ENCODE assay signal across 1 fruit fly cellular context in the genomic region with DNA sequence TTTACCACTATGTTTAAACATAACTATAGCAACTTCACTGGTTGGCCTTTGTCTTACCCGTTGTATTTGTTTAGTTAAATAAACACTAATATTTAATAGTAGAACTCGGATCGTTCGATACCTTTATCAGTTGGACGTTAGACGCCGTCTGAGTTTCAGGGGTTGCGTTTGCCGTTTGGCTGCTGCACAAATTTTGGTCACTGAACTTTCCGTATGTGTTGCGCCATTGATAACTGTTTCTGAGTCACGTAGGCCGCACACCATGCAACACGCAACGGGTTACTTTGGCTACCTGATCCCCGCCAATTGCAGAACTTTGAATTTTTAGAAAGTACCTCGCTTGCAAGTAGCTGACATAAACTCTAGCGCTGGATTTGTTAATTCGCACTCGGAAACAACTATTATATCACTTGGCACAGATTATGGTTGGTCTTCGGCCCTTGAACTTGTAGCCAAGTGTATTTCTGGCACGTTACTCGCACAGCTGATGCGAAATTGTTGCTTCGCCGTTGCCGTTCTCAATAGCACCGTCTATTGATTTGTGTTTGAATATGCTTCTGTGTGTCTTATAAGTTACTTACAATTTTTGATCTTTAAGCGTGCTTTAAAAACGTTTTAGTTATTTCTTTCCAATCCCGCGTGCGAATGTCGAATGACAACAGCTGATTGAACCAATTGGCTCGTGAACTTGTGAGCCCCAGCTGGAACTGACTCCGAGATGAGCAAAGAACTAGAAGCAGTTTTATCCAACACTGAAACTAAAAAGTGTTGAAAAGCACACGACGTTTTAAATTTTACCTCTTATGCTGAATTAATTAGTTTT.
TF ChIP-seq lines count a peak whose summit lies in the region.

Gene Dph1 (minus strand): TSS at position 670 of the 823 bp plus-strand sequence.

TF ChIP-seq in whole organism, embryonic, 481 proteins besides CTCF, POLR2A, EP300 and RAD21 (continued from another document and continues in another):
- TF ChIP-seq CG33557 (GFP tag; optimal IDR thresholded peaks at IDR 0.05; lab: Kevin White, UChicago) (peak; percentile 75), vvl (GFP tag; IDR thresholded peaks at IDR 0.05; lab: Robert Waterston, UW) (peak; percentile 85), Usf (GFP tag; optimal IDR thresholded peaks at IDR 0.05; lab: Kevin White, UChicago) (peak; percentile 63), slbo (GFP tag; IDR thresholded peaks at IDR 0.05; lab: Robert Waterston, UW) (peak; percentile 83), ase (GFP tag; IDR thresholded peaks at IDR 0.05; lab: Robert Waterston, UW) (peak; percentile 78; the same call in 2 of the 3 replicates), wdn (GFP tag; IDR thresholded peaks at IDR 0.05; lab: Robert Waterston, UW) (peak; percentile 69), Nf-YA (GFP tag; IDR thresholded peaks at IDR 0.05; lab: Robert Waterston, UW) (peak; percentile 61), Scr (GFP tag; IDR thresholded peaks at IDR 0.05; lab: Robert Waterston, UW; ENCODE audit: partially characterized antibody) (peak; percentile 42; the same call in 1 of the 2 replicates), CG4617 (GFP tag; optimal IDR thresholded peaks at IDR 0.05; lab: Kevin White, UChicago; ENCODE audit: borderline replicate concordance) (peak; percentile 76), Nf-YC (tag; optimal IDR thresholded peaks at IDR 0.05; lab: Kevin White, UChicago) (peak; percentile 66), CG2116 (GFP tag; optimal IDR thresholded peaks at IDR 0.05; lab: Kevin White, UChicago) (peak; percentile 49), CG34376 (GFP tag; optimal IDR thresholded peaks at IDR 0.05; lab: Kevin White, UChicago) (peak; percentile 77), CG1647 (GFP tag; optimal IDR thresholded peaks at IDR 0.05; lab: Kevin White, UChicago) (peak; percentile 42), CG18011 (GFP tag; optimal IDR thresholded peaks at IDR 0.05; lab: Kevin White, UChicago) (peak; percentile 66), CG4730 (GFP tag; IDR thresholded peaks at IDR 0.05; lab: Robert Waterston, UW) (peak; percentile 72), CG17186 (GFP tag; optimal IDR thresholded peaks at IDR 0.05; lab: Kevin White, UChicago) (peak; percentile 1), pum (GFP tag; optimal IDR thresholded peaks at IDR 0.05; lab: Kevin White, UChicago) (peak; percentile 65), CG1832 (GFP tag; optimal IDR thresholded peaks at IDR 0.05; lab: Kevin White, UChicago) (no peak), tup (GFP tag; optimal IDR thresholded peaks at IDR 0.05; lab: Kevin White, UChicago) (peak; percentile 47), chn (GFP tag; optimal IDR thresholded peaks at IDR 0.05; lab: Kevin White, UChicago) (peak; percentile 81), slp2 (GFP tag; optimal IDR thresholded peaks at IDR 0.05; lab: Kevin White, UChicago) (peak; percentile 82), Poxn (GFP tag; IDR thresholded peaks at IDR 0.05; lab: Robert Waterston, UW) (0 out of 2 replicates have a peak, but pooled peaks have one; percentile 19), ewg (GFP tag; optimal IDR thresholded peaks at IDR 0.05; lab: Kevin White, UChicago) (peak; percentile 77), sd (tag; optimal IDR thresholded peaks at IDR 0.05; lab: Kevin White, UChicago) (peak; percentile 81), Oli (tag; optimal IDR thresholded peaks at IDR 0.05; lab: Kevin White, UChicago) (peak; percentile 86), sqz (GFP tag; optimal IDR thresholded peaks at IDR 0.05; lab: Kevin White, UChicago) (peak; percentile 16), ash1 (GFP tag; optimal IDR thresholded peaks at IDR 0.05; lab: Kevin White, UChicago) (peak; percentile 2), ranshi (GFP tag; IDR thresholded peaks at IDR 0.05; lab: Robert Waterston, UW) (peak; percentile 77; the same call in 1 of the 2 replicates), btn (GFP tag; optimal IDR thresholded peaks at IDR 0.05; lab: Kevin White, UChicago) (peak; percentile 88), Deaf1 (tag; optimal IDR thresholded peaks at IDR 0.05; lab: Kevin White, UChicago) (peak; percentile 49), HLH3B (GFP tag; IDR thresholded peaks at IDR 0.05; lab: Robert Waterston, UW) (peak; percentile 84), Hsf (GFP tag; optimal IDR thresholded peaks at IDR 0.05; lab: Kevin White, UChicago) (peak; percentile 76), Max (GFP tag; optimal IDR thresholded peaks at IDR 0.05; lab: Kevin White, UChicago) (peak; percentile 46), z (GFP tag; IDR thresholded peaks at IDR 0.05; lab: Robert Waterston, UW) (no peak), stwl (tag; optimal IDR thresholded peaks at IDR 0.05; lab: Kevin White, UChicago) (peak; percentile 62), CG18764 (GFP tag; optimal IDR thresholded peaks at IDR 0.05; lab: Kevin White, UChicago) (peak; percentile 42), CG9609 (GFP tag; optimal IDR thresholded peaks at IDR 0.05; lab: Kevin White, UChicago) (peak; percentile 83), CG4360 (GFP tag; IDR thresholded peaks at IDR 0.05; lab: Robert Waterston, UW) (peak; percentile 61), CG5953 (GFP tag; IDR thresholded peaks at IDR 0.05; lab: Robert Waterston, UW) (peak; percentile 75), Bdp1 (GFP tag; optimal IDR thresholded peaks at IDR 0.05; lab: Kevin White, UChicago) (peak; percentile 75), Hr51 (GFP tag; optimal IDR thresholded peaks at IDR 0.05; lab: Kevin White, UChicago) (peak; percentile 50 to 87), zfh1 (GFP tag; IDR thresholded peaks at IDR 0.05; lab: Robert Waterston, UW) (peak; percentile 92), kah (GFP tag; optimal IDR thresholded peaks at IDR 0.05; lab: Kevin White, UChicago) (peak; percentile 5), Chrac-16 (GFP tag; optimal IDR thresholded peaks at IDR 0.05; lab: Kevin White, UChicago) (peak; percentile 82), CG33213 (GFP tag; optimal IDR thresholded peaks at IDR 0.05; lab: Kevin White, UChicago) (peak; percentile 57), Oaz (GFP tag; IDR thresholded peaks at IDR 0.05; lab: Robert Waterston, UW) (peak; percentile 49; the same call in 1 of the 2 replicates), NK7.1 (GFP tag; optimal IDR thresholded peaks at IDR 0.05; lab: Kevin White, UChicago) (peak; percentile 78), repo (GFP tag; optimal IDR thresholded peaks at IDR 0.05; lab: Kevin White, UChicago) (peak; percentile 89), pita (GFP tag; optimal IDR thresholded peaks at IDR 0.05; lab: Kevin White, UChicago) (no peak), CG6654 (GFP tag; optimal IDR thresholded peaks at IDR 0.05; lab: Kevin White, UChicago) (peak; percentile 47), CG10267 (tag; optimal IDR thresholded peaks at IDR 0.05; lab: Kevin White, UChicago) (peak; percentile 96), sens-2 (GFP tag; IDR thresholded peaks at IDR 0.05; lab: Robert Waterston, UW) (no peak; the same call in 1 of the 2 replicates), NC2α (GFP tag; optimal IDR thresholded peaks at IDR 0.05; lab: Kevin White, UChicago) (peak; percentile 79), CG2678 (tag; optimal IDR thresholded peaks at IDR 0.05; lab: Kevin White, UChicago) (peak; percentile 85), fd102C (GFP tag; optimal IDR thresholded peaks at IDR 0.05; lab: Kevin White, UChicago) (no peak), CG9932 (GFP tag; IDR thresholded peaks at IDR 0.05; lab: Robert Waterston, UW) (peak; percentile 8; the same call in 1 of the 2 replicates), ab (GFP tag; optimal IDR thresholded peaks at IDR 0.05; lab: Kevin White, UChicago) (peak; percentile 77), MBD-R2 (GFP tag; IDR thresholded peaks at IDR 0.05; lab: Robert Waterston, UW) (peak; percentile 70), CG8944 (GFP tag; optimal IDR thresholded peaks at IDR 0.05; lab: Kevin White, UChicago) (peak; percentile 76), crol (GFP tag; IDR thresholded peaks at IDR 0.05; lab: Robert Waterston, UW) (no peak), luna (GFP tag; optimal IDR thresholded peaks at IDR 0.05; lab: Kevin White, UChicago) (peak; percentile 64), CG1792 (GFP tag; optimal IDR thresholded peaks at IDR 0.05; lab: Kevin White, UChicago) (peak; percentile 26), CG2199 (GFP tag; IDR thresholded peaks at IDR 0.05; lab: Robert Waterston, UW) (peak; percentile 76; the same call in 2 of the 3 replicates), trh (GFP tag; optimal IDR thresholded peaks at IDR 0.05; lab: Kevin White, UChicago) (peak; percentile 52), CG3847 (GFP tag; IDR thresholded peaks at IDR 0.05; lab: Robert Waterston, UW) (peak; percentile 56), CG7556 (GFP tag; optimal IDR thresholded peaks at IDR 0.05; lab: Kevin White, UChicago) (peak; percentile 82), CG32767 (GFP tag; IDR thresholded peaks at IDR 0.05; lab: Robert Waterston, UW) (peak; percentile 86), CkIIα-i1 (GFP tag; IDR thresholded peaks at IDR 0.05; lab: Robert Waterston, UW) (no peak), Abd-B (GFP tag; optimal IDR thresholded peaks at IDR 0.05; lab: Kevin White, UChicago) (no peak), gce (GFP tag; IDR thresholded peaks at IDR 0.05; lab: Robert Waterston, UW) (peak; percentile 87), slou (GFP tag; optimal IDR thresholded peaks at IDR 0.05; lab: Kevin White, UChicago) (peak; percentile 58), Spps (tag; optimal IDR thresholded peaks at IDR 0.05; lab: Kevin White, UChicago) (peak; percentile 28), CG34422 (GFP tag; IDR thresholded peaks at IDR 0.05; lab: Robert Waterston, UW) (peak; percentile 93), CG31365 (tag; optimal IDR thresholded peaks at IDR 0.05; lab: Kevin White, UChicago) (peak; percentile 74), Meics (GFP tag; optimal IDR thresholded peaks at IDR 0.05; lab: Kevin White, UChicago) (peak; percentile 88), CG9215 (GFP tag; IDR thresholded peaks at IDR 0.05; lab: Robert Waterston, UW) (no peak; the same call in 1 of the 2 replicates), CG11398 (GFP tag; optimal IDR thresholded peaks at IDR 0.05; lab: Kevin White, UChicago) (peak; percentile 72), Gsc (GFP tag; IDR thresholded peaks at IDR 0.05; lab: Robert Waterston, UW) (no peak), Lim3 (GFP tag; IDR thresholded peaks at IDR 0.05; lab: Robert Waterston, UW) (no peak), Hey (tag; optimal IDR thresholded peaks at IDR 0.05; lab: Kevin White, UChicago) (peak; percentile 9), CG11695 (GFP tag; IDR thresholded peaks at IDR 0.05; lab: Robert Waterston, UW) (peak; percentile 89), PHDP (tag; optimal IDR thresholded peaks at IDR 0.05; lab: Kevin White, UChicago) (peak; percentile 83), MTF-1 (GFP tag; optimal IDR thresholded peaks at IDR 0.05; lab: Kevin White, UChicago; ENCODE audit: borderline replicate concordance) (peak; percentile 54), zfh2 (GFP tag; optimal IDR thresholded peaks at IDR 0.05; lab: Kevin White, UChicago) (peak; percentile 52), CG9437 (GFP tag; optimal IDR thresholded peaks at IDR 0.05; lab: Kevin White, UChicago) (peak; percentile 81), tap (tag; optimal IDR thresholded peaks at IDR 0.05; lab: Kevin White, UChicago) (peak; percentile 82), klu (GFP tag; IDR thresholded peaks at IDR 0.05; lab: Robert Waterston, UW) (no peak; the same call in 1 of the 2 replicates), emc (GFP tag; optimal IDR thresholded peaks at IDR 0.05; lab: Kevin White, UChicago) (peak; percentile 86), wek (GFP tag; optimal IDR thresholded peaks at IDR 0.05; lab: Kevin White, UChicago) (peak; percentile 54), otp (GFP tag; IDR thresholded peaks at IDR 0.05; lab: Robert Waterston, UW) (peak; percentile 79; the same call in 2 of the 3 replicates), CG4328 (GFP tag; optimal IDR thresholded peaks at IDR 0.05; lab: Kevin White, UChicago) (peak; percentile 54), CG6765 (GFP tag; optimal IDR thresholded peaks at IDR 0.05; lab: Kevin White, UChicago) (peak; percentile 16), CG9876 (GFP tag; optimal IDR thresholded peaks at IDR 0.05; lab: Kevin White, UChicago) (peak; percentile 5), bab2 (GFP tag; optimal IDR thresholded peaks at IDR 0.05; lab: Kevin White, UChicago) (peak; percentile 93), prd (optimal IDR thresholded peaks at IDR 0.05; lab: Kevin White, UChicago) (no peak), prd (GFP tag; IDR thresholded peaks at IDR 0.05; lab: Robert Waterston, UW) (peak; percentile 84), B-H1 (GFP tag; IDR thresholded peaks at IDR 0.05; lab: Robert Waterston, UW) (peak; percentile 78), Mrtf (GFP tag; IDR thresholded peaks at IDR 0.05; lab: Robert Waterston, UW) (peak; percentile 87; the same call in 2 of the 3 replicates), schlank (tag; optimal IDR thresholded peaks at IDR 0.05; lab: Kevin White, UChicago) (peak; percentile 59), CG42726 (GFP tag; IDR thresholded peaks at IDR 0.05; lab: Robert Waterston, UW; ENCODE audit: partially characterized antibody) (no peak), CG9797 (GFP tag; optimal IDR thresholded peaks at IDR 0.05; lab: Kevin White, UChicago) (peak; percentile 40), dimm (GFP tag; IDR thresholded peaks at IDR 0.05; lab: Robert Waterston, UW) (no peak), ham (GFP tag; IDR thresholded peaks at IDR 0.05; lab: Robert Waterston, UW) (peak; percentile 42; the same call in 1 of the 2 replicates), CG13775 (GFP tag; optimal IDR thresholded peaks at IDR 0.05; lab: Kevin White, UChicago) (peak; percentile 78), CG4404 (GFP tag; IDR thresholded peaks at IDR 0.05; lab: Robert Waterston, UW) (peak; percentile 48; the same call in 1 of the 2 replicates), NFAT (GFP tag; IDR thresholded peaks at IDR 0.05; lab: Robert Waterston, UW) (peak; percentile 85; the same call in 1 of the 2 replicates), CG12391 (tag; optimal IDR thresholded peaks at IDR 0.05; lab: Kevin White, UChicago) (peak; percentile 83), HLH4C (GFP tag; IDR thresholded peaks at IDR 0.05; lab: Robert Waterston, UW; ENCODE audit: partially characterized antibody) (0 out of 3 replicates have a peak, but pooled peaks have one; percentile 34), CG32532 (GFP tag; IDR thresholded peaks at IDR 0.05; lab: Robert Waterston, UW) (peak; percentile 90), CG8281 (tag; optimal IDR thresholded peaks at IDR 0.05; lab: Kevin White, UChicago) (peak; percentile 57), CG10321 (GFP tag; IDR thresholded peaks at IDR 0.05; lab: Robert Waterston, UW) (peak; percentile 48; the same call in 1 of the 2 replicates), CG6854 (GFP tag; optimal IDR thresholded peaks at IDR 0.05; lab: Kevin White, UChicago) (peak; percentile 78), Dref (GFP tag; IDR thresholded peaks at IDR 0.05; lab: Robert Waterston, UW) (no peak), dpn (GFP tag; optimal IDR thresholded peaks at IDR 0.05; lab: Kevin White, UChicago) (peak; percentile 82 to 88), CG11504 (tag; optimal IDR thresholded peaks at IDR 0.05; lab: Kevin White, UChicago) (peak; percentile 89), CG17568 (GFP tag; optimal IDR thresholded peaks at IDR 0.05; lab: Kevin White, UChicago) (peak; percentile 68), CG7271 (tag; optimal IDR thresholded peaks at IDR 0.05; lab: Kevin White, UChicago) (peak; percentile 50)
